Worm (Caenorhabditis elegans) whole organism, late embryonic: ENCODE data around the gene F23A7.5.
A peak's percentile ranks its signal among the peaks of the same experiment; 100 is the strongest.

ENCODE experiments used
- C38D4.7 ChIP-seq: fragments of 200-800 bp; sonication (Bioruptor generic); optimal IDR thresholded peaks from 2 replicates; lab custom pipeline; 2018; ENCODE audit warnings: mild to moderate bottlenecking, missing genetic modification characterization, moderate library complexity, missing compliant biosample characterization
- F13H6.1 ChIP-seq: sonication (generic microtip); optimal IDR thresholded peaks from 2 replicates; lab custom pipeline; 2016; ENCODE audit warnings: missing genetic modification characterization, missing compliant biosample characterization
- T23F11.4 ChIP-seq: fragments of 200-800 bp; sonication (Bioruptor generic); optimal IDR thresholded peaks from 2 replicates; lab custom pipeline; 2018; ENCODE audit warnings: mild to moderate bottlenecking, missing genetic modification characterization, missing compliant biosample characterization
- ahr-1 ChIP-seq: sonication (generic microtip); optimal IDR thresholded peaks from 2 replicates; lab custom pipeline; 2016; ENCODE audit warnings: missing genetic modification characterization, missing compliant biosample characterization
- ceh-14 ChIP-seq: sonication (generic microtip); optimal IDR thresholded peaks from 2 replicates; lab custom pipeline; 2016; ENCODE audit warnings: missing genotype, missing genetic modification characterization, missing compliant biosample characterization
- ceh-19 ChIP-seq: fragments of 200-800 bp; sonication (Bioruptor generic); optimal IDR thresholded peaks from 2 replicates; lab custom pipeline; 2018; ENCODE audit warnings: mild to moderate bottlenecking, missing genetic modification characterization, missing compliant biosample characterization
- ceh-48 ChIP-seq: sonication (generic microtip); optimal IDR thresholded peaks from 2 replicates; lab custom pipeline; 2016; ENCODE audit warnings: missing genetic modification characterization, inconsistent platforms, missing compliant biosample characterization
- che-1 ChIP-seq: sonication (generic microtip); optimal IDR thresholded peaks from 2 replicates; lab custom pipeline; 2016; ENCODE audit warnings: mild to moderate bottlenecking, missing genetic modification characterization, missing compliant biosample characterization
- dve-1 ChIP-seq: sonication (generic microtip); optimal IDR thresholded peaks from 2 replicates; lab custom pipeline; 2017; ENCODE audit warnings: antibody characterized with exemption, mild to moderate bottlenecking, missing genetic modification characterization, missing compliant biosample characterization
- elt-2 ChIP-seq: sonication (generic microtip); optimal IDR thresholded peaks from 2 replicates; lab custom pipeline; 2016; ENCODE audit warnings: missing genetic modification reagents, missing genetic modification characterization, missing compliant biosample characterization
- ets-4 ChIP-seq: sonication (generic microtip); optimal IDR thresholded peaks from 2 replicates; lab custom pipeline; 2016; ENCODE audit warnings: missing genetic modification characterization, missing compliant biosample characterization
- fkh-10 ChIP-seq: fragments of 150-350 bp; optimal IDR thresholded peaks from 2 replicates; lab custom pipeline; 2014; ENCODE audit warnings: missing biosample characterization, missing genetic modification reagents, missing genetic modification characterization
- hlh-13 ChIP-seq: fragments of 200-800 bp; sonication (Bioruptor generic); optimal IDR thresholded peaks from 2 replicates; lab custom pipeline; 2018; ENCODE audit warnings: mild to moderate bottlenecking, missing genetic modification characterization, missing compliant biosample characterization
- hlh-15 ChIP-seq: sonication (generic microtip); optimal IDR thresholded peaks from 2 replicates; lab custom pipeline; 2016; ENCODE audit warnings: missing genetic modification characterization, missing compliant biosample characterization
- hlh-30 ChIP-seq: sonication (generic microtip); optimal IDR thresholded peaks from 2 replicates; lab custom pipeline; 2017; ENCODE audit warnings: antibody characterized with exemption, missing genetic modification characterization, missing compliant biosample characterization; ENCODE audit not compliant: insufficient read depth
- hlh-8 ChIP-seq: sonication (generic microtip); optimal IDR thresholded peaks from 2 replicates; lab custom pipeline; 2016; ENCODE audit warnings: missing genotype, missing genetic modification characterization, missing compliant biosample characterization
- lim-6 ChIP-seq: sonication (generic microtip); optimal IDR thresholded peaks from 2 replicates; lab custom pipeline; 2016; ENCODE audit warnings: missing genetic modification characterization, missing compliant biosample characterization
- madf-2 ChIP-seq: sonication (generic microtip); optimal IDR thresholded peaks from 2 replicates; lab custom pipeline; 2017; ENCODE audit warnings: missing genetic modification characterization, missing compliant biosample characterization
- mec-3 ChIP-seq: sonication (generic microtip); optimal IDR thresholded peaks from 2 replicates; lab custom pipeline; 2016; ENCODE audit warnings: borderline replicate concordance, missing genetic modification characterization, missing compliant biosample characterization
- nfya-1 ChIP-seq: sonication (generic microtip); optimal IDR thresholded peaks from 2 replicates; lab custom pipeline; 2017; ENCODE audit warnings: missing genetic modification characterization, mild to moderate bottlenecking, missing compliant biosample characterization, antibody characterized with exemption, moderate library complexity
- nhr-232 ChIP-seq: sonication (generic microtip); optimal IDR thresholded peaks from 2 replicates; lab custom pipeline; 2016; ENCODE audit warnings: missing genetic modification characterization, missing compliant biosample characterization
- npax-4 ChIP-seq: sonication (generic microtip); optimal IDR thresholded peaks from 2 replicates; lab custom pipeline; 2016; ENCODE audit warnings: missing genetic modification characterization, missing compliant biosample characterization
- odd-2 ChIP-seq: sonication (generic microtip); optimal IDR thresholded peaks from 2 replicates; lab custom pipeline; 2017; ENCODE audit warnings: antibody characterized with exemption, mild to moderate bottlenecking, missing genetic modification characterization, missing compliant biosample characterization
- pha-4 ChIP-seq: fragments of 150-350 bp; optimal IDR thresholded peaks from 2 replicates; lab custom pipeline; 2018; ENCODE audit warnings: missing biosample characterization, missing genetic modification reagents, missing genetic modification characterization
- pqm-1 ChIP-seq: sonication (generic microtip); optimal IDR thresholded peaks from 2 replicates; lab custom pipeline; 2016; ENCODE audit warnings: missing genetic modification characterization, missing compliant biosample characterization
- rnt-1 ChIP-seq: sonication (generic microtip); optimal IDR thresholded peaks from 2 replicates; lab custom pipeline; 2016; ENCODE audit warnings: missing genetic modification characterization, missing compliant biosample characterization
- sox-2 ChIP-seq: fragments of 200-800 bp; sonication (Bioruptor generic); IDR thresholded peaks from 2 replicates; pipeline ENCODE4 v1.3.6; 2022; ENCODE audit warnings: missing genetic modification reagents, missing genetic modification characterization, missing compliant biosample characterization
- tbx-2 ChIP-seq: sonication (generic microtip); optimal IDR thresholded peaks from 2 replicates; lab custom pipeline; 2016; ENCODE audit warnings: missing genetic modification characterization, missing compliant biosample characterization
- tbx-7 ChIP-seq: sonication (generic microtip); optimal IDR thresholded peaks from 2 replicates; lab custom pipeline; 2016; ENCODE audit warnings: missing genotype, missing genetic modification characterization, missing compliant biosample characterization
- ttx-3 ChIP-seq: sonication (generic microtip); optimal IDR thresholded peaks from 2 replicates; lab custom pipeline; 2016; ENCODE audit warnings: missing genetic modification reagents, missing genetic modification characterization, missing compliant biosample characterization
- unc-42 ChIP-seq: sonication (generic microtip); optimal IDR thresholded peaks from 2 replicates; lab custom pipeline; 2016; ENCODE audit warnings: missing genotype, missing genetic modification characterization, missing compliant biosample characterization
- zip-5 ChIP-seq: sonication (generic microtip); optimal IDR thresholded peaks from 2 replicates; lab custom pipeline; 2016; ENCODE audit warnings: missing genetic modification characterization, missing compliant biosample characterization
- ztf-16 ChIP-seq: sonication (generic microtip); optimal IDR thresholded peaks from 2 replicates; lab custom pipeline; 2017; ENCODE audit warnings: missing genetic modification characterization, missing compliant biosample characterization

The F23A7.5 gene

ce11 chrX:16228622-16229021, at the start of gene F23A7.5:
F23A7.5 (plus strand) TSS chrX:16228922.
- TF ChIP-seq mec-3 (tag; lab: Kevin White, UChicago) (no peak), ttx-3 (tag; lab: Kevin White, UChicago) (no peak), hlh-8 (tag; lab: Kevin White, UChicago) (no peak), npax-4 (tag; lab: Kevin White, UChicago) (no peak), T23F11.4 (no peak), ceh-48 (no peak), odd-2 (no peak), pha-4 (tag; lab: Kevin White, UChicago) (no peak), ceh-19 (GFP tag; lab: Kevin White, UChicago) (no peak), ets-4 (tag; lab: Kevin White, UChicago) (no peak)

- TF ChIP-seq C38D4.7 (GFP tag; lab: Kevin White, UChicago) (no peak), pqm-1 (tag; lab: Kevin White, UChicago) (no peak), madf-2 (no peak), che-1 (tag; lab: Kevin White, UChicago) (no peak), hlh-13 (GFP tag; lab: Kevin White, UChicago) (no peak), lim-6 (tag; lab: Kevin White, UChicago) (no peak), zip-5 (tag; lab: Kevin White, UChicago) (no peak), fkh-10 (GFP tag; lab: Kevin White, UChicago) (no peak), unc-42 (tag; lab: Kevin White, UChicago) (no peak), tbx-7 (tag; lab: Kevin White, UChicago) (no peak), nfya-1 (tag; lab: Kevin White, UChicago) (no peak), ztf-16 (tag; lab: Kevin White, UChicago) (no peak), sox-2 (GFP tag; lab: Robert Waterston, UW) (no peak)
Measured at ce11 chrX:16184069-16184468, 44.7 kb upstream of the F23A7.5 start, which contains the start of gene nlp-67. nlp-67 (plus strand) TSS chrX:16184369.

DNA sequence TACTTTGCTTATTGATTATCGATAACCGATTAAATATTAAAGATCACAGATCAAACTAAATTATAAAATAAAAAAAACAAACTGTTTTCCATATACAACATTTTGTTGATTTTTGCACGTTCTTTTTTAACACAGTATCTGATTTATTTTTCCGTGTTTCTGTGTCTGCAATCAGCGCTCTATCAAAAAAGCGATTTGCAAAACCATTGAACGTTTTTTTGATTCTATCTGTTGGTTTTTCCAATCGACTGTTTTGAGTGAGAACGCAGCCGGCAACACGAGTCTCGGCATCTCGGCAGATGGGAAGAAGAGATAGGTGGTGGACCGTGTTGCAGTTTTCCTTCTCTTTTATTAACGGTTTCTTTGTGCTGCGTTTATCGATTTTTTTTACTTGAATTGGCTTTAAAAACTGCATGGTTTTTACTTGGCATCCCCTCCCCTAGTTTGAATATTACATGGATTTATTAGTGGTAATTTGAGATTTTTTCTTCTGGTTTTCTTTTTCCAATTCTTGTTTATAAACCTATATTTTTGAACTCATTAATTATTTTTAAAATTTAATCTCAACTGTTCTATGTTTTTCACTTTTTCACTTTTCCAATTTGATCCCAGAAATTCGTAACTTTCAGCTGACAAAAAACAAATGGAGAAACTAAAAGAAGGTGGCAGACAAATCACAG, 39.4 kb upstream of the F23A7.5 start, which contains the start of gene slc-25A21:
slc-25A21 (plus strand) TSS at position 630 of the 680 bp plus-strand sequence.
- TF ChIP-seq tbx-2 (tag; lab: Kevin White, UChicago) (no peak), F13H6.1 (no peak), tbx-7 (tag; lab: Kevin White, UChicago) (no peak), rnt-1 (tag; lab: Kevin White, UChicago) (no peak), hlh-15 (tag; lab: Kevin White, UChicago) (no peak)
- TF ChIP-seq, all 69 proteins: peak for 0

- no peak for TF ChIP-seq zip-5 (tag; lab: Kevin White, UChicago)
- peak; percentile 35 for TF ChIP-seq dve-1 (tag; lab: Kevin White, UChicago)
- peak; percentile 94 for TF ChIP-seq elt-2 (tag; lab: Kevin White, UChicago)
- no peak for TF ChIP-seq fkh-10 (GFP tag; lab: Kevin White, UChicago)
- no peak for TF ChIP-seq sox-2 (GFP tag; lab: Robert Waterston, UW)
- no peak for TF ChIP-seq ceh-14 (tag; lab: Kevin White, UChicago)
- TF ChIP-seq hlh-30, result no peak
- peak; percentile 24 for TF ChIP-seq pqm-1 (tag; lab: Kevin White, UChicago)
- TF ChIP-seq hlh-13 (GFP tag; lab: Kevin White, UChicago), result no peak
- no peak for TF ChIP-seq nhr-232 (tag; lab: Kevin White, UChicago)
- TF ChIP-seq ahr-1, result no peak
Measured at ce11 chrX:16192574-16192973, 36.1 kb upstream of the F23A7.5 start.
